Fruit fly (Drosophila melanogaster): ENCODE results near the gene SmE.

The SmE gene

dm6 chr2L:7885271-7885670 is at the start of gene SmE, which contains the start of gene CG34132:
TSS of gene SmE (minus strand) at chr2L:7885450.
TSS of gene CG34132 (plus strand) at chr2L:7885503.
- peak; percentile 5 for TF ChIP-seq Hnf4 (GFP tag; optimal IDR thresholded peaks at IDR 0.05)
- no peak for TF ChIP-seq Rel (GFP tag; optimal IDR thresholded peaks at IDR 0.05)
- peak; percentile 51 for TF ChIP-seq Rel (tag; optimal IDR thresholded peaks at IDR 0.05)
- TF ChIP-seq tai (GFP tag; optimal IDR thresholded peaks at IDR 0.05) = no peak
- no peak for TF ChIP-seq h (GFP tag; optimal IDR thresholded peaks at IDR 0.05)
- no peak for TF ChIP-seq foxo (GFP tag; optimal IDR thresholded peaks at IDR 0.05)
- TF ChIP-seq Dif (GFP tag; optimal IDR thresholded peaks at IDR 0.05; ENCODE audit: partially characterized antibody) = no peak
- no peak for TF ChIP-seq brk (GFP tag; optimal IDR thresholded peaks at IDR 0.05)

- no peak for TF ChIP-seq Hnf4 (GFP tag; optimal IDR thresholded peaks at IDR 0.05)
- TF ChIP-seq Myc (optimal IDR thresholded peaks at IDR 0.05) = no peak
- no peak for TF ChIP-seq br (GFP tag; optimal IDR thresholded peaks at IDR 0.05)
- TF ChIP-seq h (GFP tag; optimal IDR thresholded peaks at IDR 0.05) = no peak
- TF ChIP-seq dsf (GFP tag; optimal IDR thresholded peaks at IDR 0.05; ENCODE audit: borderline replicate concordance) = no peak
- TF ChIP-seq Dfd (GFP tag; optimal IDR thresholded peaks at IDR 0.05) = no peak
- no peak for TF ChIP-seq Hr78 (GFP tag; optimal IDR thresholded peaks at IDR 0.05)
- TF ChIP-seq brk (GFP tag; optimal IDR thresholded peaks at IDR 0.05) = no peak
- TF ChIP-seq GATAd (GFP tag; optimal IDR thresholded peaks at IDR 0.05) = no peak
- TF ChIP-seq usp (GFP tag; optimal IDR thresholded peaks at IDR 0.05) = no peak
- no peak for TF ChIP-seq dmrt93B (GFP tag; optimal IDR thresholded peaks at IDR 0.05)
- no peak for TF ChIP-seq foxo (GFP tag; optimal IDR thresholded peaks at IDR 0.05)
- no peak for TF ChIP-seq CG9705 (GFP tag; optimal IDR thresholded peaks at IDR 0.05)
- TF ChIP-seq Hr83 (GFP tag; optimal IDR thresholded peaks at IDR 0.05; ENCODE audit: poor library complexity, severe bottlenecking) = no peak
- TF ChIP-seq lola (GFP tag; optimal IDR thresholded peaks at IDR 0.05) = no peak
Observed at dm6 chr2L:7933186-7933585, 47.9 kb upstream of the SmE start.

- TF ChIP-seq GATAd (GFP tag; optimal IDR thresholded peaks at IDR 0.05) = no peak
- TF ChIP-seq Hnf4 (GFP tag; optimal IDR thresholded peaks at IDR 0.05) = no peak
- peak; percentile 61 for TF ChIP-seq h (GFP tag; optimal IDR thresholded peaks at IDR 0.05)
- TF ChIP-seq Vsx2 (GFP tag; optimal IDR thresholded peaks at IDR 0.05; ENCODE audit: partially characterized antibody) = no peak
- TF ChIP-seq lola (GFP tag; optimal IDR thresholded peaks at IDR 0.05) = no peak
- peak; percentile 13 for TF ChIP-seq woc (GFP tag; optimal IDR thresholded peaks at IDR 0.05)
- peak; percentile 43 for TF ChIP-seq ey (GFP tag; optimal IDR thresholded peaks at IDR 0.05)
- peak; percentile 57 for TF ChIP-seq fru (GFP tag; optimal IDR thresholded peaks at IDR 0.05)
- no peak for TF ChIP-seq Dif (GFP tag; optimal IDR thresholded peaks at IDR 0.05; ENCODE audit: partially characterized antibody)
- TF ChIP-seq CrebA (GFP tag; optimal IDR thresholded peaks at IDR 0.05; ENCODE audit: borderline replicate concordance) = no peak
- no peak for TF ChIP-seq tai (GFP tag; optimal IDR thresholded peaks at IDR 0.05)
- no peak for TF ChIP-seq CG32264 (GFP tag; optimal IDR thresholded peaks at IDR 0.05)
- TF ChIP-seq sv (GFP tag; optimal IDR thresholded peaks at IDR 0.05) = no peak
- TF ChIP-seq dmrt93B (GFP tag; optimal IDR thresholded peaks at IDR 0.05) = peak; percentile 23
- peak; percentile 17 for TF ChIP-seq OdsH (GFP tag; optimal IDR thresholded peaks at IDR 0.05)
- no peak for TF ChIP-seq Dfd (GFP tag; optimal IDR thresholded peaks at IDR 0.05)
- no peak for TF ChIP-seq N (GFP tag; optimal IDR thresholded peaks at IDR 0.05)
- no peak for TF ChIP-seq dsf (GFP tag; optimal IDR thresholded peaks at IDR 0.05; ENCODE audit: borderline replicate concordance)
- no peak for TF ChIP-seq sage (GFP tag; optimal IDR thresholded peaks at IDR 0.05)
- TF ChIP-seq brk (GFP tag; optimal IDR thresholded peaks at IDR 0.05) = no peak
- TF ChIP-seq Myc (optimal IDR thresholded peaks at IDR 0.05) = no peak
- no peak for TF ChIP-seq Abd-B (GFP tag; optimal IDR thresholded peaks at IDR 0.05)
- TF ChIP-seq foxo (GFP tag; optimal IDR thresholded peaks at IDR 0.05) = peak in 1 of 2 experiments; percentile 47
- peak; percentile 49 for TF ChIP-seq psq (GFP tag; optimal IDR thresholded peaks at IDR 0.05)
- peak; percentile 9 for TF ChIP-seq CG9705 (GFP tag; optimal IDR thresholded peaks at IDR 0.05)
- peak; percentile 21 for TF ChIP-seq Sp1 (GFP tag; optimal IDR thresholded peaks at IDR 0.05)
- no peak for TF ChIP-seq dl (GFP tag; optimal IDR thresholded peaks at IDR 0.05; ENCODE audit: insufficient read depth in 1 of 2, partially characterized antibody in 2 of 2)
- no peak for TF ChIP-seq Mio (GFP tag; optimal IDR thresholded peaks at IDR 0.05)
- no peak for TF ChIP-seq Jra (GFP tag; optimal IDR thresholded peaks at IDR 0.05)
- no peak for TF ChIP-seq usp (GFP tag; optimal IDR thresholded peaks at IDR 0.05)
- no peak for TF ChIP-seq Hr78 (GFP tag; optimal IDR thresholded peaks at IDR 0.05)
- TF ChIP-seq rgr (GFP tag; optimal IDR thresholded peaks at IDR 0.05) = peak; percentile 32
- no peak for TF ChIP-seq Hr83 (GFP tag; optimal IDR thresholded peaks at IDR 0.05; ENCODE audit: poor library complexity, severe bottlenecking)
- peak; percentile 52 for TF ChIP-seq HLH106 (tag; optimal IDR thresholded peaks at IDR 0.05)
- no peak for TF ChIP-seq Rel (GFP tag; optimal IDR thresholded peaks at IDR 0.05)
- TF ChIP-seq Rel (tag; optimal IDR thresholded peaks at IDR 0.05) = no peak
- TF ChIP-seq br (GFP tag; optimal IDR thresholded peaks at IDR 0.05) = no peak
- no peak for TF ChIP-seq pan (optimal IDR thresholded peaks at IDR 0.05)
- no peak for TF ChIP-seq jim (GFP tag; optimal IDR thresholded peaks at IDR 0.05)
Observed at dm6 chr2L:7932091-7932769, 47.0 kb upstream of the SmE start.

All from whole organism, wandering third instar larva.